Worm (Caenorhabditis elegans): ENCODE measurements around the gene dmd-6.

DNA sequence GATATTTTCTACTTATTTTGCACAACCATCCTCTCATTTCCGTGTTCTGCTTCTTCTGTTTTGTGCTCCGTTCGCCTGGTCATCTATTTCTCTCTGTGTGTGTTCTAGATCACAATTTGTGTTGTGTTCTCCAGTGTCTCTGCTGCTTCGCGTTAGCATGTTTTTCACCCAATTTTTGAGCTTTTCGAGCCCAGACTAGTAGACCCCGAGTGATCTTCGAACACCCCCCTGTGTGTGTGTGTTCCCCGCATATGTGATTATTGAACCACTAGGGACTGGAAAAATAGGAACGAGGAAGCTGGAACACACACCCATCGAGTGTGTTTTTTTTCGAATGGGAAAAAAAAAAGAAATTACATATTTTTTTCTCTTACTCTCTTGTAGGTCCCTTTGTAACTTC is 2.1 kb downstream of the dmd-6 start:
- no peak for TF ChIP-seq him-1 (tag; optimal IDR thresholded peaks at IDR 0.05)
- no peak for TF ChIP-seq dao-5 (tag; optimal IDR thresholded peaks at IDR 0.05)
- no peak for TF ChIP-seq W03F9.2 (tag; optimal IDR thresholded peaks at IDR 0.05)

Data from whole organism, L4/young adult.